Worm (Caenorhabditis elegans) whole organism, young adult: ENCODE results near the gene nbs-1.

Experiments used
- B0019.2 ChIP-seq: fragments of 200-800 bp; sonication (Bioruptor generic); conservative IDR thresholded peaks from 2 replicates; pipeline ENCODE4 v1.3.6; 2022; ENCODE audit warnings: missing genetic modification reagents, missing genetic modification characterization, missing compliant biosample characterization
- B0261.1 ChIP-seq: sonication (generic microtip); optimal IDR thresholded peaks from 2 replicates; lab custom pipeline; 2016; ENCODE audit warnings: mild to moderate bottlenecking, missing genetic modification characterization, moderate library complexity, missing compliant biosample characterization
- C06A6.2 ChIP-seq: fragments of 200-800 bp; sonication (Bioruptor generic); conservative IDR thresholded peaks from 2 replicates; pipeline ENCODE4 v1.3.6; 2022; ENCODE audit warnings: missing genetic modification characterization, missing compliant biosample characterization
- F10E7.11 ChIP-seq: sonication (generic microtip); optimal IDR thresholded peaks from 2 replicates; lab custom pipeline; 2017; ENCODE audit warnings: mild to moderate bottlenecking, missing genetic modification characterization, moderate library complexity, missing compliant biosample characterization
- F22D6.2 ChIP-seq: sonication (generic microtip); optimal IDR thresholded peaks from 2 replicates; lab custom pipeline; 2016; ENCODE audit warnings: mild to moderate bottlenecking, missing genetic modification characterization, missing compliant biosample characterization
- F23B12.7 ChIP-seq: sonication (generic microtip); optimal IDR thresholded peaks from 2 replicates; lab custom pipeline; 2017; ENCODE audit warnings: missing genetic modification characterization, mild to moderate bottlenecking, missing compliant biosample characterization, antibody characterized with exemption, moderate library complexity; ENCODE audit not compliant: insufficient read depth
- F33H1.4 ChIP-seq: fragments of 200-800 bp; sonication (Bioruptor generic); IDR thresholded peaks from 2 replicates; pipeline ENCODE4 v1.3.6; 2022; ENCODE audit warnings: missing genetic modification reagents, missing genetic modification characterization, missing compliant biosample characterization
- F37B4.10 ChIP-seq: fragments of 200-800 bp; sonication (Bioruptor generic); IDR thresholded peaks from 2 replicates; pipeline ENCODE4 v1.3.6; 2022; ENCODE audit warnings: missing genetic modification characterization, missing compliant biosample characterization
- F39B2.1 ChIP-seq: fragments of 200-800 bp; sonication (Bioruptor generic); IDR thresholded peaks from 2 replicates; pipeline ENCODE4 v1.3.6; 2022; ENCODE audit warnings: missing genetic modification reagents, missing genetic modification characterization, missing compliant biosample characterization
- F49E8.2 ChIP-seq: sonication (generic microtip); optimal IDR thresholded peaks from 3 replicates; lab custom pipeline; 2017; ENCODE audit warnings: missing genetic modification characterization, mild to moderate bottlenecking, missing compliant biosample characterization, antibody characterized with exemption, moderate library complexity; ENCODE audit not compliant: insufficient read depth
- F52B5.7 ChIP-seq: sonication (generic microtip); optimal IDR thresholded peaks from 2 replicates; lab custom pipeline; 2016; ENCODE audit warnings: mild to moderate bottlenecking, missing genetic modification characterization, missing compliant biosample characterization
- Y56A3A.18 ChIP-seq: fragments of 200-800 bp; sonication (Bioruptor generic); IDR thresholded peaks from 2 replicates; pipeline ENCODE4 v1.3.6; 2022; ENCODE audit warnings: missing genetic modification reagents, missing genetic modification characterization, missing compliant biosample characterization
- Y79H2A.3 ChIP-seq: fragments of 200-800 bp; sonication (Bioruptor generic); conservative IDR thresholded peaks from 2 replicates; pipeline ENCODE4 v1.3.6; 2022; ENCODE audit warnings: missing genetic modification reagents, missing genetic modification characterization, missing compliant biosample characterization
- athp-1 ChIP-seq: sonication (generic microtip); optimal IDR thresholded peaks from 2 replicates; lab custom pipeline; 2017; ENCODE audit warnings: mild to moderate bottlenecking, missing genetic modification characterization, missing compliant biosample characterization
- attf-3 ChIP-seq: fragments of 200-800 bp; sonication (Bioruptor generic); conservative IDR thresholded peaks from 2 replicates; pipeline ENCODE4 v1.3.6; 2022; ENCODE audit warnings: missing genetic modification reagents, missing genetic modification characterization, missing compliant biosample characterization
- bed-1 ChIP-seq: fragments of 200-800 bp; sonication (Bioruptor generic); IDR thresholded peaks from 2 replicates; pipeline ENCODE4 v1.3.6; 2022; ENCODE audit warnings: missing genetic modification reagents, missing genetic modification characterization, missing compliant biosample characterization
- ceh-100 ChIP-seq: fragments of 200-800 bp; sonication (Bioruptor generic); IDR thresholded peaks from 2 replicates; pipeline ENCODE4 v1.3.6; 2022; ENCODE audit warnings: missing genetic modification reagents, missing genetic modification characterization, missing compliant biosample characterization
- ceh-58 ChIP-seq: fragments of 200-800 bp; sonication (Bioruptor generic); IDR thresholded peaks from 2 replicates; pipeline ENCODE4 v1.3.6; 2022; ENCODE audit warnings: missing genetic modification characterization, missing compliant biosample characterization
- die-1 ChIP-seq: sonication (generic microtip); optimal IDR thresholded peaks from 2 replicates; lab custom pipeline; 2016; ENCODE audit warnings: missing genotype, mild to moderate bottlenecking, missing genetic modification characterization, missing compliant biosample characterization
- dox-1 ChIP-seq: fragments of 200-800 bp; sonication (Bioruptor generic); IDR thresholded peaks from 2 replicates; pipeline ENCODE4 v1.3.6; 2022; ENCODE audit warnings: missing genetic modification reagents, missing genetic modification characterization, missing compliant biosample characterization
- dpl-1 ChIP-seq: fragments of 150-350 bp; optimal IDR thresholded peaks from 2 replicates; lab custom pipeline; 2014; ENCODE audit warnings: missing biosample characterization, missing genetic modification reagents, missing genetic modification characterization
- efl-1 ChIP-seq: fragments of 150-350 bp; optimal IDR thresholded peaks from 2 replicates; lab custom pipeline; 2014; ENCODE audit warnings: missing biosample characterization, missing genetic modification reagents, missing genetic modification characterization
- ekl-4 ChIP-seq: fragments of 200-800 bp; sonication (Bioruptor generic); IDR thresholded peaks from 2 replicates; pipeline ENCODE4 v1.3.6; 2022; ENCODE audit warnings: missing genetic modification reagents, missing genetic modification characterization, missing compliant biosample characterization
- hmg-20 ChIP-seq: fragments of 200-800 bp; sonication (Bioruptor generic); IDR thresholded peaks from 2 replicates; pipeline ENCODE4 v1.3.6; 2022; ENCODE audit warnings: missing genetic modification reagents, missing genetic modification characterization, missing compliant biosample characterization
- lin-26 ChIP-seq: fragments of 200-800 bp; sonication (Bioruptor generic); IDR thresholded peaks from 2 replicates; pipeline ENCODE4 v1.3.6; 2022; ENCODE audit warnings: missing genetic modification reagents, missing genetic modification characterization, missing compliant biosample characterization
- lir-1 ChIP-seq: fragments of 200-800 bp; sonication (Bioruptor generic); conservative IDR thresholded peaks from 2 replicates; pipeline ENCODE4 v1.3.6; 2022; ENCODE audit warnings: missing genetic modification reagents, missing genetic modification characterization, missing compliant biosample characterization
- lsl-1 ChIP-seq: fragments of 200-800 bp; sonication (Bioruptor generic); optimal IDR thresholded peaks from 2 replicates; lab custom pipeline; 2018; ENCODE audit warnings: mild to moderate bottlenecking, missing genetic modification characterization, moderate library complexity, missing compliant biosample characterization
- madf-10 ChIP-seq: sonication (generic microtip); optimal IDR thresholded peaks from 2 replicates; lab custom pipeline; 2016; ENCODE audit warnings: mild to moderate bottlenecking, missing genetic modification characterization, missing compliant biosample characterization
- madf-8 ChIP-seq: fragments of 200-800 bp; sonication (Bioruptor generic); conservative IDR thresholded peaks from 2 replicates; pipeline ENCODE4 v1.3.6; 2022; ENCODE audit warnings: missing genetic modification reagents, missing genetic modification characterization, missing compliant biosample characterization
- nhr-27 ChIP-seq: fragments of 200-800 bp; sonication (Bioruptor generic); optimal IDR thresholded peaks from 2 replicates; lab custom pipeline; 2018; ENCODE audit warnings: mild to moderate bottlenecking, missing genetic modification characterization, moderate library complexity, missing compliant biosample characterization
- nhr-90 ChIP-seq: sonication (generic microtip); optimal IDR thresholded peaks from 2 replicates; lab custom pipeline; 2016; ENCODE audit warnings: missing genotype, mild to moderate bottlenecking, missing genetic modification characterization, missing compliant biosample characterization
- pbrm-1 ChIP-seq: fragments of 200-800 bp; sonication (Bioruptor generic); IDR thresholded peaks from 2 replicates; pipeline ENCODE4 v1.3.6; 2022; ENCODE audit warnings: missing genetic modification reagents, missing genetic modification characterization, missing compliant biosample characterization
- repo-1 ChIP-seq: sonication (generic microtip); optimal IDR thresholded peaks from 2 replicates; lab custom pipeline; 2017; ENCODE audit warnings: mild to moderate bottlenecking, missing genetic modification characterization, missing compliant biosample characterization
- rpc-1 ChIP-seq, 2 experiments: fragments of 150-350 bp in 1 of 2; sonication (generic microtip) in 1 of 2; optimal IDR thresholded peaks; 2 replicates each; lab custom pipeline; 2014 to 2018; ENCODE audit warnings: missing biosample characterization in 1 of 2, missing genetic modification characterization in 1 of 2, missing genetic modification reagents in 1 of 2, missing genotype in 1 of 2
- sdz-38 ChIP-seq: sonication (generic microtip); optimal IDR thresholded peaks from 2 replicates; lab custom pipeline; 2016; ENCODE audit warnings: missing genotype, missing genetic modification characterization, missing compliant biosample characterization
- sea-2 ChIP-seq: fragments of 200-800 bp; sonication (Bioruptor generic); IDR thresholded peaks from 2 replicates; pipeline ENCODE4 v1.3.6; 2022; ENCODE audit warnings: missing genetic modification characterization, missing compliant biosample characterization
- snpc-3.4 ChIP-seq: sonication (generic microtip); optimal IDR thresholded peaks from 2 replicates; lab custom pipeline; 2017; ENCODE audit warnings: missing genetic modification characterization, mild to moderate bottlenecking, missing compliant biosample characterization, antibody characterized with exemption, moderate library complexity, missing genotype, missing genetic modification reagents
- snpc-4 ChIP-seq, 5 experiments: fragments of 150-350 bp in 1 of 5; sonication (generic microtip) in 4 of 5; optimal IDR thresholded peaks; 2 replicates each; lab custom pipeline; 2014 to 2018; ENCODE audit warnings: missing genetic modification characterization in 5 of 5, missing biosample characterization in 3 of 5, antibody characterized with exemption in 2 of 5, mild to moderate bottlenecking in 2 of 5, missing compliant biosample characterization in 2 of 5, missing genotype in 2 of 5, moderate library complexity in 2 of 5, missing genetic modification reagents in 1 of 5
- somi-1 ChIP-seq: fragments of 200-800 bp; sonication (Bioruptor generic); optimal IDR thresholded peaks from 2 replicates; lab custom pipeline; 2018; ENCODE audit warnings: mild to moderate bottlenecking, missing genetic modification characterization, missing compliant biosample characterization
- tbp1 ChIP-seq: fragments of 200-800 bp; sonication (Bioruptor generic); optimal IDR thresholded peaks from 2 replicates; lab custom pipeline; 2018; ENCODE audit warnings: mild to moderate bottlenecking, missing genetic modification characterization, missing compliant biosample characterization
- tbx-9 ChIP-seq: sonication (generic microtip); optimal IDR thresholded peaks from 2 replicates; lab custom pipeline; 2016; ENCODE audit warnings: borderline replicate concordance, missing genetic modification characterization, inconsistent platforms, missing compliant biosample characterization
- tlf-1 ChIP-seq: fragments of 200-800 bp; sonication (Bioruptor generic); optimal IDR thresholded peaks from 2 replicates; lab custom pipeline; 2018; ENCODE audit warnings: mild to moderate bottlenecking, missing genetic modification characterization, missing compliant biosample characterization
- xnd-1 ChIP-seq: sonication (generic microtip); optimal IDR thresholded peaks from 2 replicates; lab custom pipeline; 2016; ENCODE audit warnings: missing genotype, missing genetic modification reagents, missing genetic modification characterization, missing compliant biosample characterization
- zfh-2 ChIP-seq: fragments of 200-800 bp; sonication (Bioruptor generic); conservative IDR thresholded peaks from 2 replicates; pipeline ENCODE4 v1.3.6; 2022; ENCODE audit warnings: missing genetic modification reagents, missing genetic modification characterization, missing compliant biosample characterization
- ztf-18 ChIP-seq: sonication (generic microtip); optimal IDR thresholded peaks from 2 replicates; lab custom pipeline; 2016; ENCODE audit warnings: missing genotype, mild to moderate bottlenecking, missing genetic modification characterization, missing compliant biosample characterization
- ztf-22 ChIP-seq: fragments of 200-800 bp; sonication (Bioruptor generic); optimal IDR thresholded peaks from 2 replicates; lab custom pipeline; 2018; ENCODE audit warnings: mild to moderate bottlenecking, missing genetic modification characterization, moderate library complexity, missing compliant biosample characterization
- ztf-3 ChIP-seq: fragments of 200-800 bp; sonication (Bioruptor generic); optimal IDR thresholded peaks from 2 replicates; lab custom pipeline; 2018; ENCODE audit warnings: mild to moderate bottlenecking, missing genetic modification characterization, missing compliant biosample characterization

nbs-1 gene

ce11 chrII:11052526-11052925 is 43.8 kb downstream of the nbs-1 start:
- TF ChIP-seq rpc-1 (optimal IDR thresholded peaks at IDR 0.05; lab: Kevin White, UChicago) (no peak), rpc-1 (tag; optimal IDR thresholded peaks at IDR 0.05; lab: Kevin White, UChicago) (no peak), snpc-4 (GFP tag; optimal IDR thresholded peaks at IDR 0.05; lab: Kevin White, UChicago) (no peak), snpc-4 (tag; optimal IDR thresholded peaks at IDR 0.05; lab: Kevin White, UChicago) (no peak), F39B2.1 (no peak), dox-1 (GFP tag; lab: Robert Waterston, UW) (no peak), F37B4.10 (GFP tag; lab: Robert Waterston, UW) (no peak), nhr-90 (no peak), lin-26 (GFP tag; lab: Robert Waterston, UW) (no peak), hmg-20 (GFP tag; lab: Robert Waterston, UW) (no peak), die-1 (no peak), Y56A3A.18 (GFP tag; lab: Robert Waterston, UW) (no peak), athp-1 (no peak)

ce11 chrII:11050678-11051077 is 45.6 kb downstream of the nbs-1 start:
- peak; percentile 89 for TF ChIP-seq xnd-1
- no peak for TF ChIP-seq somi-1 (GFP tag; lab: Kevin White, UChicago)
- TF ChIP-seq pbrm-1 (GFP tag; lab: Robert Waterston, UW) = 0 out of 2 replicates have a peak, but pooled peaks have one; percentile 9
- TF ChIP-seq nhr-27 = no peak
- peak; percentile 82 for TF ChIP-seq B0019.2 (GFP tag; lab: Robert Waterston, UW)
- TF ChIP-seq F52B5.7 (tag; lab: Kevin White, UChicago) = no peak
- TF ChIP-seq hmg-20 (GFP tag; lab: Robert Waterston, UW) = no peak
- TF ChIP-seq Y79H2A.3 (GFP tag; lab: Robert Waterston, UW) = no peak
- TF ChIP-seq lsl-1 = peak; percentile 99
- TF ChIP-seq ekl-4 (GFP tag; lab: Robert Waterston, UW) = 0 out of 2 replicates have a peak, but pooled peaks have one; percentile 41
- TF ChIP-seq madf-8 (GFP tag; lab: Robert Waterston, UW) = peak; percentile 94
- TF ChIP-seq ztf-3 (GFP tag; lab: Kevin White, UChicago) = no peak
- TF ChIP-seq tbp1 (GFP tag; lab: Kevin White, UChicago) = peak; percentile 27
- TF ChIP-seq ztf-18 (tag; lab: Kevin White, UChicago) = no peak
- no peak for TF ChIP-seq lir-1 (GFP tag; lab: Robert Waterston, UW)
- peak; percentile 45; the same call in 1 of the 2 replicates for TF ChIP-seq attf-3 (GFP tag; lab: Robert Waterston, UW)
- peak; percentile 60 for TF ChIP-seq ceh-100 (GFP tag; lab: Robert Waterston, UW)
- TF ChIP-seq F49E8.2 (tag; lab: Kevin White, UChicago) = peak; percentile 81
- TF ChIP-seq madf-10 (tag; lab: Kevin White, UChicago) = no peak
- no peak for TF ChIP-seq sea-2 (GFP tag; lab: Robert Waterston, UW)
- no peak for TF ChIP-seq zfh-2 (GFP tag; lab: Robert Waterston, UW)
- no peak for TF ChIP-seq F10E7.11 (tag; lab: Kevin White, UChicago)
- TF ChIP-seq ztf-22 (GFP tag; lab: Kevin White, UChicago) = no peak
- no peak for TF ChIP-seq dpl-1 (GFP tag; lab: Kevin White, UChicago)
- TF ChIP-seq bed-1 = no peak
- no peak for TF ChIP-seq tbx-9 (tag; lab: Kevin White, UChicago)
- TF ChIP-seq C06A6.2 = no peak
- no peak for TF ChIP-seq lin-26 (GFP tag; lab: Robert Waterston, UW)
- no peak for TF ChIP-seq ceh-58 (GFP tag; lab: Robert Waterston, UW)
- no peak for TF ChIP-seq repo-1 (tag; lab: Kevin White, UChicago)
- TF ChIP-seq F33H1.4 = peak; percentile 94
- TF ChIP-seq snpc-3.4 (tag; lab: Kevin White, UChicago) = peak; percentile 63
- no peak for TF ChIP-seq sdz-38 (tag; lab: Kevin White, UChicago)
- TF ChIP-seq efl-1 (GFP tag; lab: Kevin White, UChicago) = peak; percentile 71
- peak; percentile 53; the same call in 1 of the 2 replicates for TF ChIP-seq dox-1 (GFP tag; lab: Robert Waterston, UW)
- no peak for TF ChIP-seq B0261.1
- TF ChIP-seq tlf-1 (GFP tag; lab: Kevin White, UChicago) = peak; percentile 21
- TF ChIP-seq F23B12.7 (tag; lab: Kevin White, UChicago) = no peak
- TF ChIP-seq F22D6.2 = no peak
